Worm (Caenorhabditis elegans): ENCODE data around the gene ttll-5.

- no peak for TF ChIP-seq ces-1 (GFP tag; optimal IDR thresholded peaks at IDR 0.05)
- TF ChIP-seq nhr-237 (tag; optimal IDR thresholded peaks at IDR 0.05): no peak
- no peak for TF ChIP-seq mep-1 (tag; optimal IDR thresholded peaks at IDR 0.05)
- no peak for TF ChIP-seq zag-1 (tag; optimal IDR thresholded peaks at IDR 0.05)
- TF ChIP-seq isw-1 (GFP tag; IDR thresholded peaks at IDR 0.05): no peak
- no peak for TF ChIP-seq efl-3 (GFP tag; optimal IDR thresholded peaks at IDR 0.05)
These were observed 18.7 kb downstream of the ttll-5 start, which contains the start of gene ccch-1 for ce11 chrV:11527531-11527930.

Data from whole organism, L1 larva.